Worm (Caenorhabditis elegans): ENCODE data around the gene F10D7.11.

DNA sequence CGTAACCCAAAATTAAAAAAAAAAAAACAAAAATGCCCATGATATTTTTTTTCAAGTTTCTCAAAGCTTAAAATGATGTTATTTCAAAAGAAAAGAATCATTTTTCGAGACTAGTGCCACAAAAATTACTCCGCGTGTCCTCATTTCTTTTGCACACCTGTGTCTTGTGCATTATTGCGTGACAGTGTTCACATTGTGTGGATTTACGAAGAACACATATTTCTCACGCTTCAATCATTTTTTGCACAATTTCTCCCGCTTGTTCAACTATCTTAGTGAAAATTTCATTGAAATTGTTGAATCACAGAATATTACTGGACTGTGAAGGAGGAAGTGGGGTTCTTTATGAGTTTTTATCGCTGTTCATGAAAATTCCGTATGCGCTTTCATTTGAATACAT, 46.2 kb downstream of the F10D7.11 start:
- no peak for TF ChIP-seq madf-5 (GFP tag; IDR thresholded peaks at IDR 0.05)
- TF ChIP-seq snpc-4 (tag; optimal IDR thresholded peaks at IDR 0.05): no peak
- TF ChIP-seq nhr-77 (tag; optimal IDR thresholded peaks at IDR 0.05): no peak
- no peak for TF ChIP-seq pqm-1 (tag; optimal IDR thresholded peaks at IDR 0.05)
- no peak for TF ChIP-seq pha-4 (GFP tag; IDR thresholded peaks at IDR 0.05)
- no peak for TF ChIP-seq pha-4 (tag; optimal IDR thresholded peaks at IDR 0.05)
- TF ChIP-seq egl-27 (tag; optimal IDR thresholded peaks at IDR 0.05): no peak

Data from whole organism, L4 larva.